Worm (Caenorhabditis elegans): ENCODE results near the gene ints-7.

Gene ints-7

ce11 chrII:11569213-11569868, 13.3 kb upstream of the ints-7 start, which contains the start of the genes F54D5.23 and F54D5.4:
F54D5.23 (minus strand) TSS chrII:11569287.
F54D5.4 (plus strand) TSS chrII:11569818.
- TF ChIP-seq sea-1 (GFP tag; conservative IDR thresholded peaks at IDR 0.05), result no peak
- TF ChIP-seq hnd-1 (tag; optimal IDR thresholded peaks at IDR 0.05), result no peak
- no peak for TF ChIP-seq tbx-11 (GFP tag; IDR thresholded peaks at IDR 0.05)
- no peak for TF ChIP-seq flt-1 (GFP tag; IDR thresholded peaks at IDR 0.05)
- TF ChIP-seq F13C5.2 (tag; optimal IDR thresholded peaks at IDR 0.05), result no peak
- TF ChIP-seq tbx-37 (GFP tag; conservative IDR thresholded peaks at IDR 0.05), result no peak
- TF ChIP-seq ama-1 (optimal IDR thresholded peaks at IDR 0.05), result no peak
- no peak for TF ChIP-seq B0310.2 (tag; optimal IDR thresholded peaks at IDR 0.05)
- no peak for TF ChIP-seq hmg-4 (GFP tag; optimal IDR thresholded peaks at IDR 0.05)
- no peak for TF ChIP-seq ceh-36 (tag; optimal IDR thresholded peaks at IDR 0.05)
- no peak for TF ChIP-seq aly-1 (tag; optimal IDR thresholded peaks at IDR 0.05)
- no peak for TF ChIP-seq ceh-13 (GFP tag; optimal IDR thresholded peaks at IDR 0.05)

- TF ChIP-seq hnd-1 (tag; optimal IDR thresholded peaks at IDR 0.05) (no peak), aly-1 (tag; optimal IDR thresholded peaks at IDR 0.05) (no peak), tbx-11 (GFP tag; IDR thresholded peaks at IDR 0.05) (no peak), hmbx-1 (tag; optimal IDR thresholded peaks at IDR 0.05) (no peak), ama-1 (optimal IDR thresholded peaks at IDR 0.05) (no peak), tra-4 (tag; optimal IDR thresholded peaks at IDR 0.05) (no peak), hmg-4 (GFP tag; optimal IDR thresholded peaks at IDR 0.05) (no peak), ceh-13 (GFP tag; optimal IDR thresholded peaks at IDR 0.05) (no peak), flt-1 (GFP tag; IDR thresholded peaks at IDR 0.05) (no peak), B0310.2 (tag; optimal IDR thresholded peaks at IDR 0.05) (no peak), F13C5.2 (tag; optimal IDR thresholded peaks at IDR 0.05) (no peak), sea-1 (GFP tag; conservative IDR thresholded peaks at IDR 0.05) (no peak), scrt-1 (GFP tag; IDR thresholded peaks at IDR 0.05) (no peak), ceh-36 (tag; optimal IDR thresholded peaks at IDR 0.05) (no peak), ets-7 (tag; optimal IDR thresholded peaks at IDR 0.05) (no peak), pes-1 (GFP tag; IDR thresholded peaks at IDR 0.05) (no peak), tbx-37 (GFP tag; conservative IDR thresholded peaks at IDR 0.05) (no peak)
Measured at ce11 chrII:11571260-11571854, 11.3 kb upstream of the ints-7 start, which contains the start of gene F54D5.3. F54D5.3 (plus strand) TSS chrII:11571805.

ce11 chrII:11572944-11573343, 9.7 kb upstream of the ints-7 start, which contains the start of gene F54D5.2:
F54D5.2 (plus strand) TSS chrII:11573180.
- TF ChIP-seq F13C5.2 (tag; optimal IDR thresholded peaks at IDR 0.05) (no peak), tbx-11 (GFP tag; IDR thresholded peaks at IDR 0.05) (no peak), ceh-36 (tag; optimal IDR thresholded peaks at IDR 0.05) (no peak), flt-1 (GFP tag; IDR thresholded peaks at IDR 0.05) (no peak), sea-1 (GFP tag; conservative IDR thresholded peaks at IDR 0.05) (no peak), tra-4 (tag; optimal IDR thresholded peaks at IDR 0.05) (no peak), hmbx-1 (tag; optimal IDR thresholded peaks at IDR 0.05) (no peak), ets-7 (tag; optimal IDR thresholded peaks at IDR 0.05) (no peak), ceh-13 (GFP tag; optimal IDR thresholded peaks at IDR 0.05) (no peak), aly-1 (tag; optimal IDR thresholded peaks at IDR 0.05) (no peak), scrt-1 (GFP tag; IDR thresholded peaks at IDR 0.05) (no peak), hnd-1 (tag; optimal IDR thresholded peaks at IDR 0.05) (no peak), hmg-4 (GFP tag; optimal IDR thresholded peaks at IDR 0.05) (no peak), tbx-37 (GFP tag; conservative IDR thresholded peaks at IDR 0.05) (no peak), B0310.2 (tag; optimal IDR thresholded peaks at IDR 0.05) (no peak), ama-1 (optimal IDR thresholded peaks at IDR 0.05) (no peak), pes-1 (GFP tag; IDR thresholded peaks at IDR 0.05) (no peak)

- no peak for TF ChIP-seq sea-1 (GFP tag; conservative IDR thresholded peaks at IDR 0.05)
- no peak for TF ChIP-seq hmg-4 (GFP tag; optimal IDR thresholded peaks at IDR 0.05)
- TF ChIP-seq tbx-37 (GFP tag; conservative IDR thresholded peaks at IDR 0.05), result no peak
- no peak for TF ChIP-seq F13C5.2 (tag; optimal IDR thresholded peaks at IDR 0.05)
- no peak for TF ChIP-seq tra-4 (tag; optimal IDR thresholded peaks at IDR 0.05)
- TF ChIP-seq pes-1 (GFP tag; IDR thresholded peaks at IDR 0.05), result no peak
- no peak for TF ChIP-seq flt-1 (GFP tag; IDR thresholded peaks at IDR 0.05)
- no peak for TF ChIP-seq hnd-1 (tag; optimal IDR thresholded peaks at IDR 0.05)
- TF ChIP-seq hmbx-1 (tag; optimal IDR thresholded peaks at IDR 0.05), result no peak
- TF ChIP-seq ceh-36 (tag; optimal IDR thresholded peaks at IDR 0.05), result no peak
- no peak for TF ChIP-seq ets-7 (tag; optimal IDR thresholded peaks at IDR 0.05)
- TF ChIP-seq tbx-11 (GFP tag; IDR thresholded peaks at IDR 0.05), result no peak
- no peak for TF ChIP-seq scrt-1 (GFP tag; IDR thresholded peaks at IDR 0.05)
- TF ChIP-seq aly-1 (tag; optimal IDR thresholded peaks at IDR 0.05), result no peak
- TF ChIP-seq ama-1 (optimal IDR thresholded peaks at IDR 0.05), result no peak
- TF ChIP-seq ceh-13 (GFP tag; optimal IDR thresholded peaks at IDR 0.05), result no peak
- no peak for TF ChIP-seq B0310.2 (tag; optimal IDR thresholded peaks at IDR 0.05)
Measured at ce11 chrII:11577397-11577796, 5.3 kb upstream of the ints-7 start, which contains the start of gene pcs-1. pcs-1 (minus strand) TSS chrII:11577740.

- TF ChIP-seq flt-1 (GFP tag; IDR thresholded peaks at IDR 0.05) (no peak), tra-4 (tag; optimal IDR thresholded peaks at IDR 0.05) (no peak), F13C5.2 (tag; optimal IDR thresholded peaks at IDR 0.05) (no peak), B0310.2 (tag; optimal IDR thresholded peaks at IDR 0.05) (no peak), ets-7 (tag; optimal IDR thresholded peaks at IDR 0.05) (no peak)
Measured at ce11 chrII:11577861-11578260, 4.8 kb upstream of the ints-7 start.

ce11 chrII:11578327-11578726, 4.3 kb upstream of the ints-7 start, which contains the start of gene smc-6:
smc-6 (plus strand) TSS chrII:11578716.
- TF ChIP-seq aly-1 (tag; optimal IDR thresholded peaks at IDR 0.05) (no peak), tbx-11 (GFP tag; IDR thresholded peaks at IDR 0.05) (no peak), ama-1 (optimal IDR thresholded peaks at IDR 0.05) (no peak), tbx-37 (GFP tag; conservative IDR thresholded peaks at IDR 0.05) (no peak), scrt-1 (GFP tag; IDR thresholded peaks at IDR 0.05) (no peak), hnd-1 (tag; optimal IDR thresholded peaks at IDR 0.05) (no peak), flt-1 (GFP tag; IDR thresholded peaks at IDR 0.05) (no peak), ceh-13 (GFP tag; optimal IDR thresholded peaks at IDR 0.05) (no peak), F13C5.2 (tag; optimal IDR thresholded peaks at IDR 0.05) (no peak), hmg-4 (GFP tag; optimal IDR thresholded peaks at IDR 0.05) (no peak), ceh-36 (tag; optimal IDR thresholded peaks at IDR 0.05) (no peak), sea-1 (GFP tag; conservative IDR thresholded peaks at IDR 0.05) (no peak), hmbx-1 (tag; optimal IDR thresholded peaks at IDR 0.05) (no peak), B0310.2 (tag; optimal IDR thresholded peaks at IDR 0.05) (no peak), pes-1 (GFP tag; IDR thresholded peaks at IDR 0.05) (no peak)

All from whole organism, early embryonic.